Worm (Caenorhabditis elegans) whole organism, early embryonic: Measurements from ENCODE around the gene F55G11.1.

ENCODE experiments used
- F13C5.2 ChIP-seq: sonication (generic microtip); optimal IDR thresholded peaks from 2 replicates; lab custom pipeline; 2017; ENCODE audit warnings: mild to moderate bottlenecking, missing genetic modification characterization, inconsistent platforms, missing compliant biosample characterization
- ama-1 ChIP-seq: fragments of 150-350 bp; optimal IDR thresholded peaks from 2 replicates; lab custom pipeline; 2014
- ceh-36 ChIP-seq: sonication (generic microtip); optimal IDR thresholded peaks from 2 replicates; lab custom pipeline; 2016; ENCODE audit warnings: missing genetic modification characterization, inconsistent platforms, missing compliant biosample characterization
- ets-7 ChIP-seq: sonication (generic microtip); optimal IDR thresholded peaks from 2 replicates; lab custom pipeline; 2016; ENCODE audit warnings: missing genotype, missing genetic modification characterization, missing compliant biosample characterization
- flt-1 ChIP-seq: fragments of 200-800 bp; sonication (Bioruptor generic); IDR thresholded peaks from 2 replicates; pipeline ENCODE4 v1.3.6; 2022; ENCODE audit warnings: missing genetic modification characterization, missing compliant biosample characterization
- hmg-4 ChIP-seq: fragments of 200-800 bp; sonication (Bioruptor generic); optimal IDR thresholded peaks from 2 replicates; lab custom pipeline; 2018; ENCODE audit warnings: mild to moderate bottlenecking, missing genetic modification characterization, missing compliant biosample characterization
- hnd-1 ChIP-seq: sonication (generic microtip); optimal IDR thresholded peaks from 2 replicates; lab custom pipeline; 2016; ENCODE audit warnings: missing genetic modification characterization, missing compliant biosample characterization
- scrt-1 ChIP-seq: fragments of 200-800 bp; sonication (Bioruptor generic); IDR thresholded peaks from 2 replicates; pipeline ENCODE4 v1.3.6; 2022; ENCODE audit warnings: missing genetic modification characterization, missing compliant biosample characterization
- sea-1 ChIP-seq: fragments of 200-800 bp; sonication (Bioruptor generic); conservative IDR thresholded peaks from 2 replicates; pipeline ENCODE4 v1.3.6; 2022; ENCODE audit warnings: missing genetic modification characterization, missing compliant biosample characterization
- tbx-11 ChIP-seq: fragments of 200-800 bp; sonication (Bioruptor generic); IDR thresholded peaks from 2 replicates; pipeline ENCODE4 v1.3.6; 2022; ENCODE audit warnings: missing genetic modification characterization, missing compliant biosample characterization
- tra-4 ChIP-seq: sonication (generic microtip); optimal IDR thresholded peaks from 2 replicates; lab custom pipeline; 2017; ENCODE audit warnings: missing genetic modification characterization, missing compliant biosample characterization

DNA sequence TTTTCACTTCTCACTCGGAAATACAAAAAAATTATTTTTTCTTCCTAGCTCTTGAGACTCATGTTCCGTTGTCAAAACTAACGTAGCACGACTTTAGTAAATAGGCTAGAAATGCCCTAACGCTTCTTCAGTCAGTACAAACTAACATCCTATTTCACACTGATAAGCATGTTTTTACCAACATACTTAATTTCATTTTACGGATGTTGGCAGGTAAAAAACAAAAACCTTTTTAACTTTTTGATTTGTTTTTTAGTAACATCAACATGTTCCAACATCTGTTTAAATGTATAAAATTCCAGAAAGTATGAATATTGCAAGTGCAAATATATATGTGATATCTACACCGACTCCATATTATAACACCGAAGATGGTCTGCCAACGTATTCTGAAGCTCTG lies 46.1 kb downstream of the F55G11.1 start, which contains the start of gene K08D8.10:
- TF ChIP-seq ama-1 (lab: Kevin White, UChicago), result no peak
- no peak for TF ChIP-seq sea-1
- TF ChIP-seq hmg-4 (GFP tag; lab: Kevin White, UChicago), result no peak
- no peak for TF ChIP-seq scrt-1 (GFP tag; lab: Robert Waterston, UW)
- no peak for TF ChIP-seq tbx-11 (GFP tag; lab: Robert Waterston, UW)
- TF ChIP-seq flt-1 (GFP tag; lab: Robert Waterston, UW), result no peak
- no peak for TF ChIP-seq F13C5.2 (tag; lab: Kevin White, UChicago)
- no peak for TF ChIP-seq ets-7 (tag; lab: Kevin White, UChicago)
- TF ChIP-seq hnd-1 (tag; lab: Kevin White, UChicago), result no peak
- TF ChIP-seq ceh-36 (tag; lab: Kevin White, UChicago), result no peak
- TF ChIP-seq tra-4 (tag; lab: Kevin White, UChicago), result no peak
